Worm (Caenorhabditis elegans): ENCODE measurements around the gene str-205.

The str-205 gene

ce11 chrV:4929842-4930241, at the start of gene str-205:
Gene str-205 (minus strand): TSS chrV:4929942.
- no peak for TF ChIP-seq ces-1 (GFP tag; optimal IDR thresholded peaks at IDR 0.05)
- TF ChIP-seq ceh-83 (GFP tag; optimal IDR thresholded peaks at IDR 0.05) = no peak
- TF ChIP-seq nhr-76 (tag; optimal IDR thresholded peaks at IDR 0.05) = no peak
- no peak for TF ChIP-seq unc-62 (GFP tag; optimal IDR thresholded peaks at IDR 0.05)
- no peak for TF ChIP-seq sptf-1 (tag; optimal IDR thresholded peaks at IDR 0.05)
- no peak for TF ChIP-seq blmp-1 (tag; optimal IDR thresholded peaks at IDR 0.05)
- no peak for TF ChIP-seq unc-120 (tag; optimal IDR thresholded peaks at IDR 0.05; ENCODE audit: poor library complexity, severe bottlenecking)
- no peak for TF ChIP-seq ceh-43 (GFP tag; optimal IDR thresholded peaks at IDR 0.05)
- TF ChIP-seq bed-3 (GFP tag; optimal IDR thresholded peaks at IDR 0.05) = no peak
- no peak for TF ChIP-seq elt-1 (tag; optimal IDR thresholded peaks at IDR 0.05; ENCODE audit: borderline replicate concordance, insufficient read depth)
- no peak for TF ChIP-seq flh-1 (GFP tag; optimal IDR thresholded peaks at IDR 0.05)

ce11 chrV:4979060-4979459, 49.3 kb upstream of the str-205 start, which contains the start of gene srsx-11:
Gene srsx-11 (minus strand): TSS chrV:4979160.
- TF ChIP-seq bed-3 (GFP tag; optimal IDR thresholded peaks at IDR 0.05) (no peak), nhr-237 (tag; optimal IDR thresholded peaks at IDR 0.05) (no peak), mab-5 (tag; optimal IDR thresholded peaks at IDR 0.05) (no peak), ztf-11 (tag; optimal IDR thresholded peaks at IDR 0.05) (no peak), unc-120 (tag; optimal IDR thresholded peaks at IDR 0.05; ENCODE audit: poor library complexity, severe bottlenecking) (no peak), flh-1 (GFP tag; optimal IDR thresholded peaks at IDR 0.05) (no peak), blmp-1 (tag; optimal IDR thresholded peaks at IDR 0.05) (no peak), tbx-8 (GFP tag; optimal IDR thresholded peaks at IDR 0.05) (no peak), ceh-43 (GFP tag; optimal IDR thresholded peaks at IDR 0.05) (no peak), snpc-4 (tag; optimal IDR thresholded peaks at IDR 0.05) (no peak), ceh-83 (GFP tag; optimal IDR thresholded peaks at IDR 0.05) (no peak), ham-2 (GFP tag; optimal IDR thresholded peaks at IDR 0.05) (no peak), lsy-2 (tag; optimal IDR thresholded peaks at IDR 0.05) (no peak), nhr-12 (tag; optimal IDR thresholded peaks at IDR 0.05) (no peak), sptf-1 (tag; optimal IDR thresholded peaks at IDR 0.05) (no peak), unc-62 (GFP tag; optimal IDR thresholded peaks at IDR 0.05) (no peak), nhr-76 (tag; optimal IDR thresholded peaks at IDR 0.05) (no peak), elt-1 (tag; optimal IDR thresholded peaks at IDR 0.05; ENCODE audit: borderline replicate concordance, insufficient read depth) (no peak)

- no peak for TF ChIP-seq nhr-2 (tag; optimal IDR thresholded peaks at IDR 0.05)
- TF ChIP-seq hlh-1 (tag; optimal IDR thresholded peaks at IDR 0.05) = no peak
- TF ChIP-seq zip-8 (tag; optimal IDR thresholded peaks at IDR 0.05) = no peak
- TF ChIP-seq ham-2 (GFP tag; optimal IDR thresholded peaks at IDR 0.05) = no peak
- no peak for TF ChIP-seq ces-1 (GFP tag; optimal IDR thresholded peaks at IDR 0.05)
Observed at ce11 chrV:4977539-4977938, 47.8 kb upstream of the str-205 start.

ce11 chrV:4975140-4975539, 45.4 kb upstream of the str-205 start, which contains the start of gene F26G5.1:
Gene F26G5.1 (plus strand): TSS chrV:4975478.
- TF ChIP-seq M03D4.4 (tag; optimal IDR thresholded peaks at IDR 0.05) (no peak), unc-120 (tag; optimal IDR thresholded peaks at IDR 0.05; ENCODE audit: poor library complexity, severe bottlenecking) (no peak), mls-2 (tag; optimal IDR thresholded peaks at IDR 0.05) (no peak), tbx-8 (GFP tag; optimal IDR thresholded peaks at IDR 0.05) (no peak), unc-39 (tag; optimal IDR thresholded peaks at IDR 0.05) (no peak), pha-4 (tag; optimal IDR thresholded peaks at IDR 0.05) (no peak), elt-3 (tag; optimal IDR thresholded peaks at IDR 0.05) (no peak), lin-32 (GFP tag; optimal IDR thresholded peaks at IDR 0.05) (no peak)

- no peak for TF ChIP-seq mab-5 (tag; optimal IDR thresholded peaks at IDR 0.05)
- no peak for TF ChIP-seq ceh-39 (tag; optimal IDR thresholded peaks at IDR 0.05)
- TF ChIP-seq unc-62 (GFP tag; optimal IDR thresholded peaks at IDR 0.05) = no peak
- TF ChIP-seq unc-120 (tag; optimal IDR thresholded peaks at IDR 0.05; ENCODE audit: poor library complexity, severe bottlenecking) = no peak
- TF ChIP-seq tbx-8 (GFP tag; optimal IDR thresholded peaks at IDR 0.05) = no peak
- no peak for TF ChIP-seq ces-1 (GFP tag; optimal IDR thresholded peaks at IDR 0.05)
- TF ChIP-seq nhr-2 (tag; optimal IDR thresholded peaks at IDR 0.05) = no peak
- no peak for TF ChIP-seq mls-2 (tag; optimal IDR thresholded peaks at IDR 0.05)
- TF ChIP-seq drap-1 (GFP tag; optimal IDR thresholded peaks at IDR 0.05) = no peak
- no peak for TF ChIP-seq ztf-11 (tag; optimal IDR thresholded peaks at IDR 0.05)
- TF ChIP-seq elt-3 (tag; optimal IDR thresholded peaks at IDR 0.05) = no peak
- no peak for TF ChIP-seq pha-4 (tag; optimal IDR thresholded peaks at IDR 0.05)
- no peak for TF ChIP-seq mep-1 (tag; optimal IDR thresholded peaks at IDR 0.05)
- no peak for TF ChIP-seq elt-1 (tag; optimal IDR thresholded peaks at IDR 0.05; ENCODE audit: borderline replicate concordance, insufficient read depth)
- TF ChIP-seq unc-39 (tag; optimal IDR thresholded peaks at IDR 0.05) = no peak
- no peak for TF ChIP-seq sptf-1 (tag; optimal IDR thresholded peaks at IDR 0.05)
Observed at ce11 chrV:4974677-4975076, 44.9 kb upstream of the str-205 start, which contains the start of gene srsx-10. Gene srsx-10 (minus strand): TSS chrV:4974777.
